Worm (Caenorhabditis elegans) whole organism, young adult: ENCODE measurements around the gene clec-178.

ENCODE experiments used
- ekl-4 ChIP-seq: fragments of 200-800 bp; sonication (Bioruptor generic); IDR thresholded peaks from 2 replicates; pipeline ENCODE4 v1.3.6; 2022; ENCODE audit warnings: missing genetic modification reagents, missing genetic modification characterization, missing compliant biosample characterization
- snpc-1.1 ChIP-seq: sonication (generic microtip); optimal IDR thresholded peaks from 2 replicates; lab custom pipeline; 2017; ENCODE audit warnings: missing genetic modification characterization, mild to moderate bottlenecking, missing compliant biosample characterization, antibody characterized with exemption, moderate library complexity, missing genotype, missing genetic modification reagents; ENCODE audit not compliant: insufficient read depth
- tbx-9 ChIP-seq: sonication (generic microtip); optimal IDR thresholded peaks from 2 replicates; lab custom pipeline; 2016; ENCODE audit warnings: borderline replicate concordance, missing genetic modification characterization, inconsistent platforms, missing compliant biosample characterization

ce11 chrIV:5605225-5605624 is 48.5 kb upstream of the clec-178 start:
- TF ChIP-seq tbx-9 (tag; lab: Kevin White, UChicago): no peak
- TF ChIP-seq ekl-4 (GFP tag; lab: Robert Waterston, UW): peak; percentile 43; the same call in 1 of the 2 replicates
- TF ChIP-seq snpc-1.1 (tag; lab: Kevin White, UChicago): no peak
